Fruit fly (Drosophila melanogaster) whole organism, embryonic: ENCODE measurements around the gene PolD2.
A peak's percentile ranks its signal among the peaks of the same experiment; 100 is the strongest.

Source experiments
- Blimp-1 ChIP-seq: fragments of 200-800 bp; sonication (Bioruptor generic); optimal IDR thresholded peaks from 3 replicates; lab custom pipeline; 2018; ENCODE audit warnings: missing biosample characterization, missing genetic modification characterization, mild to moderate bottlenecking, moderate library complexity, missing genetic modification reagents
- CTCF ChIP-seq: fragments of 200-800 bp; sonication (Bioruptor generic); optimal IDR thresholded peaks from 2 replicates; lab custom pipeline; 2017; ENCODE audit warnings: missing biosample characterization, mild to moderate bottlenecking, missing genetic modification characterization, moderate library complexity
- Opbp ChIP-seq: fragments of 200-800 bp; sonication (Bioruptor generic); IDR thresholded peaks from 3 replicates; pipeline ENCODE4 v1.3.6; 2022; ENCODE audit warnings: missing biosample characterization, missing genetic modification characterization; ENCODE audit not compliant: partially characterized antibody
- eyg ChIP-seq: fragments of 200-800 bp; sonication (Bioruptor generic); optimal IDR thresholded peaks from 3 replicates; lab custom pipeline; 2016; ENCODE audit warnings: missing biosample characterization, missing genetic modification characterization
- zfh2 ChIP-seq: fragments of 200-800 bp; sonication (Bioruptor generic); optimal IDR thresholded peaks from 2 replicates; lab custom pipeline; 2016; ENCODE audit warnings: missing biosample characterization, missing genetic modification characterization

DNA sequence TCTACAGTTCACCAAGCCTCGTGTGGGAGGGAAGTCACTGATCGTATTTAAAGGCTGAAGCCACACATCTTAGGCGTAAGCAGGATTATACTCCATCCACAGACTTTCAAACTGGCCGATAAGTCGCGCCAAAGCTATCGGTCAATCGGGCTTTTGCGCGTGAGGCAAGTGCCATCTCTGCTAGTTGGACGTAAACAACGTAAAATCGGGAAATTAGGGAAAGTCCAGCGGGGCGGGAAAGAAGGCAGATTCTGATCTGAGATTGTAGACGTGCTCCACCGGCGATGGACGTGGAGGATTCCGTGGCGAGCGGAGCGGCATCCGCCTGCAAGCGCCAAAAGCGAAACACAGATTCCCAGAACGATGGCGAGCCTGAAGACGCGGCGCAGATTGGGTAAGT lies 19.3 kb upstream of the PolD2 start, which contains the start of gene CG8001:
- TF ChIP-seq zfh2 (GFP tag; lab: Kevin White, UChicago): no peak
- no peak for TF ChIP-seq Blimp-1
- TF ChIP-seq Opbp (GFP tag; lab: Robert Waterston, UW): peak; percentile 49; the same call in 2 of the 3 replicates
- TF ChIP-seq eyg (GFP tag; lab: Kevin White, UChicago): no peak
- TF ChIP-seq CTCF (GFP tag; lab: Kevin White, UChicago): no peak
